Worm (Caenorhabditis elegans) whole organism, young adult: ENCODE results near the gene degt-1.

ENCODE experiments used
- B0261.1 ChIP-seq: sonication (generic microtip); optimal IDR thresholded peaks from 2 replicates; lab custom pipeline; 2016; ENCODE audit warnings: mild to moderate bottlenecking, missing genetic modification characterization, moderate library complexity, missing compliant biosample characterization
- F52B5.7 ChIP-seq: sonication (generic microtip); optimal IDR thresholded peaks from 2 replicates; lab custom pipeline; 2016; ENCODE audit warnings: mild to moderate bottlenecking, missing genetic modification characterization, missing compliant biosample characterization
- Y79H2A.3 ChIP-seq: fragments of 200-800 bp; sonication (Bioruptor generic); conservative IDR thresholded peaks from 2 replicates; pipeline ENCODE4 v1.3.6; 2022; ENCODE audit warnings: missing genetic modification reagents, missing genetic modification characterization, missing compliant biosample characterization
- gei-17 ChIP-seq: fragments of 200-800 bp; sonication (Bioruptor generic); optimal IDR thresholded peaks from 2 replicates; lab custom pipeline; 2018; ENCODE audit warnings: mild to moderate bottlenecking, missing genetic modification characterization, missing compliant biosample characterization
- nhr-80 ChIP-seq: sonication (generic microtip); optimal IDR thresholded peaks from 2 replicates; lab custom pipeline; 2016; ENCODE audit warnings: missing genetic modification characterization, missing compliant biosample characterization
- unc-130 ChIP-seq: sonication (generic microtip); optimal IDR thresholded peaks from 2 replicates; lab custom pipeline; 2016; ENCODE audit warnings: missing genetic modification reagents, missing genetic modification characterization, missing compliant biosample characterization
- ztf-25 ChIP-seq: fragments of 200-800 bp; sonication (Bioruptor generic); IDR thresholded peaks from 2 replicates; pipeline ENCODE4 v1.3.6; 2022; ENCODE audit warnings: missing genetic modification reagents, missing genetic modification characterization, missing compliant biosample characterization

- TF ChIP-seq nhr-80 (tag; lab: Kevin White, UChicago): no peak
- no peak for TF ChIP-seq F52B5.7 (tag; lab: Kevin White, UChicago)
- TF ChIP-seq ztf-25: no peak
- no peak for TF ChIP-seq unc-130 (GFP tag; lab: Kevin White, UChicago)
- TF ChIP-seq Y79H2A.3: no peak
- TF ChIP-seq B0261.1 (tag; lab: Kevin White, UChicago): no peak
- no peak for TF ChIP-seq gei-17
Observed at ce11 chrV:10549717-10550116, 9.6 kb downstream of the degt-1 start, which contains the start of gene F32G8.2.
